Fruit fly (Drosophila melanogaster): Measurements from ENCODE around the gene CycD.

Gene CycD

DNA sequence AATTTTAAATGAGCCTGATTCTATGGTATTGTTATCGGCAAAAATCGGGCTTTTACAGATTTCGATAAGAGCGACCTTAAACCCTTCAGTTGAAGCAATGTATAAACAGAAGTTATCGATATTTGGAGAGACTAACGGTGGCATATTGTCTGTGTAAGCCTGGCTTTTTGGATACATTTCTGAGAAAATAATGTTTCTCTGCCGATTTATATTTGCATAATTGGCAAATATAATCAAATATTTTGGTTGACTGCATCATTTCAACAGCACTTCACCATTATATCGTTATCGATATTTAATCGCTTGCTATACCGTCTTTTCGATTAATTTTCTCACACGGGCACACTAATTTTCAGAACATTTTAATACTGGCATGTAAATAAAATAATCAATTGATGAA is 39.6 kb downstream of the CycD start, which contains the start of gene CG16952 (continued):
- TF ChIP-seq CG7786 (GFP tag; optimal IDR thresholded peaks at IDR 0.05) (no peak), CG8944 (GFP tag; optimal IDR thresholded peaks at IDR 0.05) (no peak), CG10267 (tag; optimal IDR thresholded peaks at IDR 0.05) (peak; percentile 47), CG16815 (GFP tag; optimal IDR thresholded peaks at IDR 0.05) (no peak), CG7987 (GFP tag; optimal IDR thresholded peaks at IDR 0.05) (no peak), bab2 (GFP tag; optimal IDR thresholded peaks at IDR 0.05) (no peak), chn (GFP tag; optimal IDR thresholded peaks at IDR 0.05) (no peak), maf-S (GFP tag; optimal IDR thresholded peaks at IDR 0.05) (no peak), Dbx (GFP tag; IDR thresholded peaks at IDR 0.05) (no peak), PHDP (tag; optimal IDR thresholded peaks at IDR 0.05) (no peak), CG17802 (tag; optimal IDR thresholded peaks at IDR 0.05) (peak; percentile 31), Xrp1 (GFP tag; IDR thresholded peaks at IDR 0.05) (no peak), Opbp (GFP tag; IDR thresholded peaks at IDR 0.05; ENCODE audit: partially characterized antibody) (peak; percentile 79), ap (GFP tag; IDR thresholded peaks at IDR 0.05) (no peak), CG10959 (GFP tag; IDR thresholded peaks at IDR 0.05) (no peak), Myb (GFP tag; optimal IDR thresholded peaks at IDR 0.05) (peak; percentile 51), Ada2b (GFP tag; IDR thresholded peaks at IDR 0.05) (no peak), CG32767 (GFP tag; IDR thresholded peaks at IDR 0.05) (no peak), CG2202 (tag; optimal IDR thresholded peaks at IDR 0.05) (no peak), CG10979 (tag; optimal IDR thresholded peaks at IDR 0.05) (no peak), tgo (GFP tag; IDR thresholded peaks at IDR 0.05) (no peak), CG15696 (tag; optimal IDR thresholded peaks at IDR 0.05) (no peak), Pdp1 (GFP tag; optimal IDR thresholded peaks at IDR 0.05) (peak in 1 of 2 experiments; percentile 91), insv (GFP tag; optimal IDR thresholded peaks at IDR 0.05) (no peak), danr (GFP tag; IDR thresholded peaks at IDR 0.05) (no peak), CG13287 (GFP tag; IDR thresholded peaks at IDR 0.05; ENCODE audit: partially characterized antibody) (peak; percentile 91), CG17359 (tag; optimal IDR thresholded peaks at IDR 0.05) (no peak), onecut (GFP tag; IDR thresholded peaks at IDR 0.05) (no peak), CG10321 (GFP tag; IDR thresholded peaks at IDR 0.05) (no peak), sqz (GFP tag; optimal IDR thresholded peaks at IDR 0.05) (no peak), stc (GFP tag; IDR thresholded peaks at IDR 0.05) (no peak), CG3995 (GFP tag; optimal IDR thresholded peaks at IDR 0.05) (no peak), CG5180 (GFP tag; optimal IDR thresholded peaks at IDR 0.05) (no peak), gt (GFP tag; IDR thresholded peaks at IDR 0.05) (no peak), CG1647 (GFP tag; optimal IDR thresholded peaks at IDR 0.05) (no peak), dpn (GFP tag; optimal IDR thresholded peaks at IDR 0.05) (no peak), gsb-n (tag; optimal IDR thresholded peaks at IDR 0.05) (no peak), eyg (GFP tag; optimal IDR thresholded peaks at IDR 0.05) (no peak), CG9727 (GFP tag; optimal IDR thresholded peaks at IDR 0.05) (peak; percentile 12), Usf (GFP tag; optimal IDR thresholded peaks at IDR 0.05) (no peak), mirr (GFP tag; optimal IDR thresholded peaks at IDR 0.05) (no peak), H2.0 (GFP tag; IDR thresholded peaks at IDR 0.05) (no peak), CG12391 (tag; optimal IDR thresholded peaks at IDR 0.05) (peak; percentile 6), repo (GFP tag; optimal IDR thresholded peaks at IDR 0.05) (no peak), ara (GFP tag; IDR thresholded peaks at IDR 0.05) (no peak), Asciz (GFP tag; optimal IDR thresholded peaks at IDR 0.05) (no peak), CG1602 (GFP tag; optimal IDR thresholded peaks at IDR 0.05) (no peak), BEAF-32 (GFP tag; optimal IDR thresholded peaks at IDR 0.05) (peak; percentile 91), Aef1 (GFP tag; IDR thresholded peaks at IDR 0.05) (no peak), fd64A (GFP tag; optimal IDR thresholded peaks at IDR 0.05) (no peak), pan (optimal IDR thresholded peaks at IDR 0.05) (no peak), pan (GFP tag; optimal IDR thresholded peaks at IDR 0.05 in 1 of 2, IDR thresholded peaks at IDR 0.05 in 1 of 2) (no peak)

All from whole organism, embryonic.